Worm (Caenorhabditis elegans): ENCODE measurements around the gene T06C12.9.

T06C12.9 gene

ce11 chrV:15896671-15897070, 10.8 kb upstream of the T06C12.9 start, which contains the start of gene nhr-213:
nhr-213 (minus strand) TSS chrV:15896771.
- TF ChIP-seq hlh-15 (tag; optimal IDR thresholded peaks at IDR 0.05) (no peak), fax-1 (tag; optimal IDR thresholded peaks at IDR 0.05) (no peak), sox-2 (GFP tag; IDR thresholded peaks at IDR 0.05) (no peak), che-1 (tag; optimal IDR thresholded peaks at IDR 0.05) (no peak), pat-9 (tag; optimal IDR thresholded peaks at IDR 0.05) (no peak), zip-5 (tag; optimal IDR thresholded peaks at IDR 0.05) (no peak), sox-4 (tag; optimal IDR thresholded peaks at IDR 0.05) (no peak), ceh-9 (tag; optimal IDR thresholded peaks at IDR 0.05) (no peak), madf-2 (tag; optimal IDR thresholded peaks at IDR 0.05) (no peak), unc-86 (tag; optimal IDR thresholded peaks at IDR 0.05) (no peak), lim-6 (tag; optimal IDR thresholded peaks at IDR 0.05) (no peak), ahr-1 (tag; optimal IDR thresholded peaks at IDR 0.05) (no peak), ceh-34 (tag; optimal IDR thresholded peaks at IDR 0.05) (no peak), rnt-1 (tag; optimal IDR thresholded peaks at IDR 0.05) (no peak), ceh-22 (tag; optimal IDR thresholded peaks at IDR 0.05) (no peak)

ce11 chrV:15892696-15893095, 6.8 kb upstream of the T06C12.9 start, which contains the start of gene T06C12.11:
T06C12.11 (plus strand) TSS chrV:15892996.
- TF ChIP-seq ref-2 (tag; optimal IDR thresholded peaks at IDR 0.05) = no peak
- TF ChIP-seq mec-3 (tag; optimal IDR thresholded peaks at IDR 0.05; ENCODE audit: borderline replicate concordance) = no peak
- no peak for TF ChIP-seq K02D7.2 (tag; optimal IDR thresholded peaks at IDR 0.05)
- TF ChIP-seq ceh-45 (GFP tag; IDR thresholded peaks at IDR 0.05) = no peak

ce11 chrV:15891761-15892160, 5.9 kb upstream of the T06C12.9 start, which contains the start of gene T06C12.12:
T06C12.12 (plus strand) TSS chrV:15892061.
- TF ChIP-seq pag-3 (tag; optimal IDR thresholded peaks at IDR 0.05; ENCODE audit: borderline replicate concordance) (no peak), nhr-232 (tag; optimal IDR thresholded peaks at IDR 0.05) (no peak), hlh-8 (tag; optimal IDR thresholded peaks at IDR 0.05) (no peak), sox-4 (tag; optimal IDR thresholded peaks at IDR 0.05) (no peak), dmd-4 (tag; optimal IDR thresholded peaks at IDR 0.05; ENCODE audit: borderline replicate concordance) (no peak), K09A11.1 (tag; optimal IDR thresholded peaks at IDR 0.05; ENCODE audit: insufficient read depth) (no peak), pax-1 (tag; optimal IDR thresholded peaks at IDR 0.05) (no peak), ceh-14 (tag; optimal IDR thresholded peaks at IDR 0.05) (no peak), che-1 (tag; optimal IDR thresholded peaks at IDR 0.05) (no peak)

ce11 chrV:15891279-15891678, 5.4 kb upstream of the T06C12.9 start:
- TF ChIP-seq ceh-45 (GFP tag; IDR thresholded peaks at IDR 0.05) (no peak), unc-42 (tag; optimal IDR thresholded peaks at IDR 0.05) (no peak), mec-3 (tag; optimal IDR thresholded peaks at IDR 0.05; ENCODE audit: borderline replicate concordance) (no peak), elt-4 (tag; optimal IDR thresholded peaks at IDR 0.05) (no peak), unc-55 (GFP tag; optimal IDR thresholded peaks at IDR 0.05) (no peak), ceh-18 (tag; optimal IDR thresholded peaks at IDR 0.05) (no peak), nfya-1 (tag; optimal IDR thresholded peaks at IDR 0.05) (no peak), pha-2 (tag; optimal IDR thresholded peaks at IDR 0.05) (no peak), ref-2 (tag; optimal IDR thresholded peaks at IDR 0.05) (no peak), ceh-22 (tag; optimal IDR thresholded peaks at IDR 0.05) (no peak), ceh-24 (tag; optimal IDR thresholded peaks at IDR 0.05) (no peak), dmd-4 (tag; optimal IDR thresholded peaks at IDR 0.05; ENCODE audit: borderline replicate concordance) (no peak), ceh-6 (GFP tag; optimal IDR thresholded peaks at IDR 0.05) (no peak), lin-11 (tag; optimal IDR thresholded peaks at IDR 0.05) (no peak), ceh-9 (tag; optimal IDR thresholded peaks at IDR 0.05) (no peak), unc-3 (GFP tag; conservative IDR thresholded peaks at IDR 0.05) (no peak), unc-3 (tag; optimal IDR thresholded peaks at IDR 0.05) (no peak), hlh-30 (tag; optimal IDR thresholded peaks at IDR 0.05; ENCODE audit: insufficient read depth) (no peak), pros-1 (tag; optimal IDR thresholded peaks at IDR 0.05) (no peak), K02D7.2 (tag; optimal IDR thresholded peaks at IDR 0.05) (no peak)

Measured in whole organism, late embryonic.